Fruit fly (Drosophila melanogaster) S2 (cell line): ENCODE results near the gene mld.
A peak's percentile ranks its signal among the peaks of the same experiment; 100 is the strongest.

Experiments used
- CG8478 ChIP-seq: fragments of >200 bp; optimal IDR thresholded peaks from 2 replicates; lab custom pipeline; 2018
- CTCF ChIP-seq, 2 experiments: fragments of >200 bp; optimal IDR thresholded peaks; 2 replicates each; lab custom pipeline; 2018

Gene mld

dm6 chr3R:24580067-24580962 is 5.1 kb upstream of the mld start:
- TF ChIP-seq CG8478 (no peak), CTCF (optimal IDR thresholded peaks at IDR 0.05; lab: Kevin White, UChicago) (no peak)

dm6 chr3R:24580963-24581277 is 4.5 kb upstream of the mld start:
- TF ChIP-seq CTCF (optimal IDR thresholded peaks at IDR 0.05; lab: Kevin White, UChicago) (no peak), CG8478 (no peak)

- no peak for TF ChIP-seq CG8478
- TF ChIP-seq CTCF (optimal IDR thresholded peaks at IDR 0.05; lab: Kevin White, UChicago), result no peak
These were observed 3.4 kb upstream of the mld start for dm6 chr3R:24581891-24582668.

dm6 chr3R:24582669-24582995 is 2.8 kb upstream of the mld start, which contains the start of gene REPTOR:
REPTOR (minus strand) TSS chr3R:24582864.
- TF ChIP-seq CG8478, result no peak
- no peak for TF ChIP-seq CTCF (optimal IDR thresholded peaks at IDR 0.05; lab: Kevin White, UChicago)

dm6 chr3R:24586453-24586886 is 1.0 kb downstream of the mld start:
- peak; percentile 60 to 62 for TF ChIP-seq CTCF (optimal IDR thresholded peaks at IDR 0.05; lab: Kevin White, UChicago)
- TF ChIP-seq CG8478, result no peak

dm6 chr3R:24588829-24589638 is 3.6 kb downstream of the mld start:
- TF ChIP-seq CG8478, result no peak
- no peak for TF ChIP-seq CTCF (optimal IDR thresholded peaks at IDR 0.05; lab: Kevin White, UChicago)

dm6 chr3R:24590276-24590675 is 4.8 kb downstream of the mld start:
- TF ChIP-seq CG8478, result no peak
- no peak for TF ChIP-seq CTCF (optimal IDR thresholded peaks at IDR 0.05; lab: Kevin White, UChicago)

- TF ChIP-seq CG8478, result no peak
- no peak for TF ChIP-seq CTCF (optimal IDR thresholded peaks at IDR 0.05; lab: Kevin White, UChicago)
These were observed 8.3 kb downstream of the mld start for dm6 chr3R:24593733-24594132.

- TF ChIP-seq CTCF (optimal IDR thresholded peaks at IDR 0.05; lab: Kevin White, UChicago) (no peak), CG8478 (no peak)
These were observed 10.1 kb downstream of the mld start for dm6 chr3R:24595330-24596114.

dm6 chr3R:24596881-24597280 is 11.4 kb downstream of the mld start:
- TF ChIP-seq CG8478, result no peak
- no peak for TF ChIP-seq CTCF (optimal IDR thresholded peaks at IDR 0.05; lab: Kevin White, UChicago)

dm6 chr3R:24598549-24599204 is 13.2 kb downstream of the mld start:
- TF ChIP-seq CG8478 (no peak), CTCF (optimal IDR thresholded peaks at IDR 0.05; lab: Kevin White, UChicago) (no peak)

- TF ChIP-seq CTCF (optimal IDR thresholded peaks at IDR 0.05; lab: Kevin White, UChicago), result no peak
- TF ChIP-seq CG8478, result no peak
These were observed 15.6 kb downstream of the mld start for dm6 chr3R:24601069-24601468.

- TF ChIP-seq CTCF (optimal IDR thresholded peaks at IDR 0.05; lab: Kevin White, UChicago) (no peak), CG8478 (no peak)
These were observed 18.1 kb downstream of the mld start for dm6 chr3R:24603399-24604131.

- TF ChIP-seq CTCF (optimal IDR thresholded peaks at IDR 0.05; lab: Kevin White, UChicago) (no peak), CG8478 (no peak)
These were observed 18.7 kb downstream of the mld start for dm6 chr3R:24604165-24604564.
